Worm (Caenorhabditis elegans) whole organism, early embryonic: ENCODE results near the gene clc-1.

ENCODE experiments used
- F13C5.2 ChIP-seq: sonication (generic microtip); optimal IDR thresholded peaks from 2 replicates; lab custom pipeline; 2017; ENCODE audit warnings: mild to moderate bottlenecking, missing genetic modification characterization, inconsistent platforms, missing compliant biosample characterization
- aly-1 ChIP-seq: sonication (generic microtip); optimal IDR thresholded peaks from 2 replicates; lab custom pipeline; 2016; ENCODE audit warnings: missing genetic modification characterization, missing compliant biosample characterization
- ama-1 ChIP-seq: fragments of 150-350 bp; optimal IDR thresholded peaks from 2 replicates; lab custom pipeline; 2014
- ceh-13 ChIP-seq: fragments of 200-800 bp; sonication (Bioruptor generic); optimal IDR thresholded peaks from 2 replicates; lab custom pipeline; 2018; ENCODE audit warnings: mild to moderate bottlenecking, missing genetic modification characterization, missing compliant biosample characterization
- flt-1 ChIP-seq: fragments of 200-800 bp; sonication (Bioruptor generic); IDR thresholded peaks from 2 replicates; pipeline ENCODE4 v1.3.6; 2022; ENCODE audit warnings: missing genetic modification characterization, missing compliant biosample characterization
- pes-1 ChIP-seq: fragments of 200-800 bp; sonication (Bioruptor generic); IDR thresholded peaks from 2 replicates; pipeline ENCODE4 v1.3.6; 2022; ENCODE audit warnings: missing genetic modification reagents, missing genetic modification characterization, missing compliant biosample characterization
- tbx-11 ChIP-seq: fragments of 200-800 bp; sonication (Bioruptor generic); IDR thresholded peaks from 2 replicates; pipeline ENCODE4 v1.3.6; 2022; ENCODE audit warnings: missing genetic modification characterization, missing compliant biosample characterization
- tbx-37 ChIP-seq: fragments of 200-800 bp; sonication (Bioruptor generic); conservative IDR thresholded peaks from 2 replicates; pipeline ENCODE4 v1.3.6; 2022; ENCODE audit warnings: missing genetic modification reagents, missing genetic modification characterization, missing compliant biosample characterization

- no peak for TF ChIP-seq F13C5.2 (tag; lab: Kevin White, UChicago)
- no peak for TF ChIP-seq ama-1 (lab: Kevin White, UChicago)
- TF ChIP-seq aly-1 (tag; lab: Kevin White, UChicago): no peak
- no peak for TF ChIP-seq pes-1 (GFP tag; lab: Robert Waterston, UW)
- no peak for TF ChIP-seq flt-1
- no peak for TF ChIP-seq ceh-13 (GFP tag; lab: Kevin White, UChicago)
- no peak for TF ChIP-seq tbx-37
- no peak for TF ChIP-seq tbx-11 (GFP tag; lab: Robert Waterston, UW)
Measured at ce11 chrX:11067256-11067655, 20.0 kb downstream of the clc-1 start.
